Fruit fly (Drosophila melanogaster): ENCODE measurements around the gene mira.

dm6 chr3R:19915312-19915711, 19.6 kb downstream of the mira start, which contains the start of the genes Xport-A and Xport-B:
- TF ChIP-seq CG9139 (GFP tag; optimal IDR thresholded peaks at IDR 0.05) (no peak), CG3919 (GFP tag; optimal IDR thresholded peaks at IDR 0.05) (no peak)
